Fruit fly (Drosophila melanogaster) whole organism, wandering third instar larva: ENCODE measurements around the gene Pmi.

Experiments used
- Abd-B ChIP-seq: fragments of >200 bp; optimal IDR thresholded peaks from 2 replicates; lab custom pipeline; 2017; ENCODE audit warnings: missing biosample characterization, missing genetic modification characterization
- CG32264 ChIP-seq: fragments of 200-800 bp; sonication (Bioruptor generic); optimal IDR thresholded peaks from 2 replicates; lab custom pipeline; 2016; ENCODE audit warnings: missing biosample characterization, missing genetic modification characterization
- CG9705 ChIP-seq: fragments of 200-800 bp; sonication (Bioruptor generic); optimal IDR thresholded peaks from 2 replicates; lab custom pipeline; 2018; ENCODE audit warnings: missing biosample characterization, mild to moderate bottlenecking, missing genetic modification characterization
- Dif ChIP-seq: fragments of 200-275, 200-300 bp; sonication (Bioruptor generic); optimal IDR thresholded peaks from 2 replicates; lab custom pipeline; 2018; ENCODE audit warnings: missing biosample characterization, missing genetic modification characterization; ENCODE audit not compliant: partially characterized antibody
- GATAd ChIP-seq: sonication (Bioruptor generic); optimal IDR thresholded peaks from 2 replicates; lab custom pipeline; 2016; ENCODE audit warnings: missing biosample characterization, missing genetic modification characterization
- Hnf4 ChIP-seq: fragments of 200-800 bp; sonication (Bioruptor generic); optimal IDR thresholded peaks from 2 replicates; lab custom pipeline; 2016; ENCODE audit warnings: missing biosample characterization, mild to moderate bottlenecking, missing genetic modification characterization
- Hr78 ChIP-seq: fragments of >200 bp; optimal IDR thresholded peaks from 2 replicates; lab custom pipeline; 2017; ENCODE audit warnings: missing biosample characterization, missing genetic modification characterization
- Hr83 ChIP-seq: fragments of 200-300 bp; sonication (Bioruptor generic); optimal IDR thresholded peaks from 2 replicates; lab custom pipeline; 2016; ENCODE audit warnings: missing biosample characterization, mild to moderate bottlenecking, missing genetic modification characterization, moderate library complexity; ENCODE audit not compliant: poor library complexity, severe bottlenecking
- Jra ChIP-seq: sonication (Bioruptor generic); optimal IDR thresholded peaks from 2 replicates; lab custom pipeline; 2016; ENCODE audit warnings: missing biosample characterization, missing genetic modification characterization
- Myc ChIP-seq: fragments of >200 bp; optimal IDR thresholded peaks from 2 replicates; lab custom pipeline; 2017
- N ChIP-seq: fragments of >200 bp; optimal IDR thresholded peaks from 2 replicates; lab custom pipeline; 2018; ENCODE audit warnings: missing biosample characterization, missing external identifiers, missing genetic modification characterization
- OdsH ChIP-seq: fragments of 200-800 bp; sonication (Bioruptor generic); optimal IDR thresholded peaks from 2 replicates; lab custom pipeline; 2016; ENCODE audit warnings: missing biosample characterization, mild to moderate bottlenecking, missing genetic modification characterization
- Rel ChIP-seq, 2 experiments: fragments of 200-800 bp; sonication (Bioruptor generic) in 1 of 2; optimal IDR thresholded peaks; 2 replicates in 1 of 2; 3 replicates in 1 of 2; lab custom pipeline; 2016 to 2019; ENCODE audit warnings: mild to moderate bottlenecking in 2 of 2, missing biosample characterization in 2 of 2, missing genetic modification characterization in 2 of 2, moderate library complexity in 1 of 2
- Sp1 ChIP-seq: fragments of 200-800 bp; sonication (Bioruptor generic); optimal IDR thresholded peaks from 3 replicates; lab custom pipeline; 2019; ENCODE audit warnings: missing biosample characterization, mild to moderate bottlenecking, missing genetic modification characterization, moderate library complexity
- brk ChIP-seq: fragments of 200-800 bp; sonication (Bioruptor generic); optimal IDR thresholded peaks from 2 replicates; lab custom pipeline; 2016; ENCODE audit warnings: missing biosample characterization, mild to moderate bottlenecking, missing genetic modification characterization
- dl ChIP-seq, 2 experiments: fragments of 175-275, 200-275 bp in 1 of 2; fragments of 200-275 bp in 1 of 2; sonication (Bioruptor generic); optimal IDR thresholded peaks; lab custom pipeline; 2018; ENCODE audit warnings: mild to moderate bottlenecking in 2 of 2, missing biosample characterization in 2 of 2, missing genetic modification characterization in 2 of 2, moderate library complexity in 2 of 2; ENCODE audit not compliant: partially characterized antibody in 2 of 2, insufficient read depth in 1 of 2
- dmrt93B ChIP-seq: fragments of 200-800 bp; sonication (Bioruptor generic); optimal IDR thresholded peaks from 2 replicates; lab custom pipeline; 2018; ENCODE audit warnings: missing biosample characterization, mild to moderate bottlenecking, missing genetic modification characterization
- dsf ChIP-seq: sonication (Bioruptor generic); optimal IDR thresholded peaks from 2 replicates; lab custom pipeline; 2016; ENCODE audit warnings: missing biosample characterization, missing genetic modification characterization, borderline replicate concordance
- ey ChIP-seq: fragments of 200-800 bp; sonication (Bioruptor generic); optimal IDR thresholded peaks from 2 replicates; lab custom pipeline; 2016; ENCODE audit warnings: missing biosample characterization, missing genetic modification characterization
- foxo ChIP-seq, 2 experiments: fragments of 200-800 bp; sonication (Bioruptor generic); optimal IDR thresholded peaks; 2 replicates in 1 of 2; 3 replicates in 1 of 2; lab custom pipeline; 2016 to 2017; ENCODE audit warnings: missing biosample characterization in 2 of 2, missing genetic modification characterization in 2 of 2
- fru ChIP-seq: fragments of 200-800 bp; sonication (Bioruptor generic); optimal IDR thresholded peaks from 3 replicates; lab custom pipeline; 2016; ENCODE audit warnings: missing biosample characterization, mild to moderate bottlenecking, missing genetic modification characterization
- h ChIP-seq: fragments of 200-800 bp; sonication (Bioruptor generic); optimal IDR thresholded peaks from 3 replicates; lab custom pipeline; 2016; ENCODE audit warnings: missing biosample characterization, mild to moderate bottlenecking, missing genetic modification characterization
- jim ChIP-seq: fragments of 175-275, 200-325 bp; sonication (Bioruptor generic); optimal IDR thresholded peaks from 2 replicates; lab custom pipeline; 2016; ENCODE audit warnings: missing biosample characterization, mild to moderate bottlenecking, missing genetic modification characterization
- lola ChIP-seq: fragments of >200 bp; optimal IDR thresholded peaks from 2 replicates; lab custom pipeline; 2017; ENCODE audit warnings: missing biosample characterization, missing genetic modification characterization
- psq ChIP-seq: fragments of 200-800 bp; sonication (Bioruptor generic); optimal IDR thresholded peaks from 3 replicates; lab custom pipeline; 2017; ENCODE audit warnings: missing biosample characterization, mild to moderate bottlenecking, missing genetic modification characterization, moderate library complexity
- rgr ChIP-seq: fragments of 200-800 bp; sonication (Bioruptor generic); optimal IDR thresholded peaks from 3 replicates; lab custom pipeline; 2016; ENCODE audit warnings: missing biosample characterization, mild to moderate bottlenecking, missing genetic modification characterization
- tai ChIP-seq: sonication (Bioruptor generic); optimal IDR thresholded peaks from 2 replicates; lab custom pipeline; 2016; ENCODE audit warnings: missing biosample characterization, missing genetic modification characterization
- usp ChIP-seq: fragments of >200 bp; optimal IDR thresholded peaks from 2 replicates; lab custom pipeline; 2017; ENCODE audit warnings: missing biosample characterization, missing genetic modification characterization
- woc ChIP-seq: sonication (Bioruptor generic); optimal IDR thresholded peaks from 2 replicates; lab custom pipeline; 2016; ENCODE audit warnings: missing biosample characterization, mild to moderate bottlenecking, missing genetic modification characterization

Gene Pmi

dm6 chr3L:5809642-5810279, 29.9 kb downstream of the Pmi start:
- TF ChIP-seq woc (GFP tag; lab: Kevin White, UChicago) = peak; percentile 8
- no peak for TF ChIP-seq N
- TF ChIP-seq foxo (GFP tag; optimal IDR thresholded peaks at IDR 0.05; lab: Kevin White, UChicago) = no peak
- no peak for TF ChIP-seq Rel (GFP tag; optimal IDR thresholded peaks at IDR 0.05; lab: Kevin White, UChicago)
- peak; percentile 16 for TF ChIP-seq Rel (tag; optimal IDR thresholded peaks at IDR 0.05; lab: Kevin White, UChicago)
- TF ChIP-seq OdsH (GFP tag; lab: Kevin White, UChicago) = peak; percentile 11
- peak; percentile 84 for TF ChIP-seq h (GFP tag; lab: Kevin White, UChicago)
- TF ChIP-seq psq (GFP tag; lab: Kevin White, UChicago) = no peak
- peak; percentile 15 for TF ChIP-seq rgr (GFP tag; lab: Kevin White, UChicago)
- TF ChIP-seq Hnf4 (GFP tag; lab: Kevin White, UChicago) = no peak
- TF ChIP-seq ey = no peak
- TF ChIP-seq, all 38 proteins: peak for 5

dm6 chr3L:5810633-5811341, 30.9 kb downstream of the Pmi start, which contains the start of the genes S6k and kri:
Gene S6k (minus strand): TSS chr3L:5810931.
Gene kri (plus strand): TSS chr3L:5810973.
- no peak for TF ChIP-seq tai (GFP tag; lab: Kevin White, UChicago)
- no peak for TF ChIP-seq CG9705 (GFP tag; lab: Kevin White, UChicago)
- TF ChIP-seq Abd-B (GFP tag; lab: Kevin White, UChicago) = no peak
- TF ChIP-seq dsf (GFP tag; lab: Kevin White, UChicago) = no peak
- TF ChIP-seq dmrt93B (GFP tag; lab: Kevin White, UChicago) = no peak
- peak; percentile 23 for TF ChIP-seq ey
- no peak for TF ChIP-seq dl (GFP tag; optimal IDR thresholded peaks at IDR 0.05; lab: Kevin White, UChicago; ENCODE audit: insufficient read depth in 1 of 2, partially characterized antibody in 2 of 2)
- TF ChIP-seq Myc = peak; percentile 22
- no peak for TF ChIP-seq Rel (GFP tag; optimal IDR thresholded peaks at IDR 0.05; lab: Kevin White, UChicago)
- peak; percentile 57 for TF ChIP-seq Rel (tag; optimal IDR thresholded peaks at IDR 0.05; lab: Kevin White, UChicago)
- no peak for TF ChIP-seq woc (GFP tag; lab: Kevin White, UChicago)
- peak in 1 of 2 experiments; percentile 15 for TF ChIP-seq foxo (GFP tag; optimal IDR thresholded peaks at IDR 0.05; lab: Kevin White, UChicago)
- TF ChIP-seq jim (GFP tag; lab: Kevin White, UChicago) = peak; percentile 28
- no peak for TF ChIP-seq psq (GFP tag; lab: Kevin White, UChicago)
- TF ChIP-seq lola (GFP tag; lab: Kevin White, UChicago) = no peak
- no peak for TF ChIP-seq rgr (GFP tag; lab: Kevin White, UChicago)
- peak; percentile 40 for TF ChIP-seq Sp1
- TF ChIP-seq fru = peak; percentile 44
- peak; percentile 86 for TF ChIP-seq h (GFP tag; lab: Kevin White, UChicago)
- no peak for TF ChIP-seq brk (GFP tag; lab: Kevin White, UChicago)
- TF ChIP-seq Hr83 = peak; percentile 88
- no peak for TF ChIP-seq GATAd (GFP tag; lab: Kevin White, UChicago)
- peak; percentile 57 for TF ChIP-seq Hnf4 (GFP tag; lab: Kevin White, UChicago)

- TF ChIP-seq Hr83 (no peak), Jra (GFP tag; lab: Kevin White, UChicago) (no peak), Rel (GFP tag; optimal IDR thresholded peaks at IDR 0.05; lab: Kevin White, UChicago) (no peak), Rel (tag; optimal IDR thresholded peaks at IDR 0.05; lab: Kevin White, UChicago) (no peak), Dif (GFP tag; lab: Kevin White, UChicago) (no peak), Sp1 (no peak), rgr (GFP tag; lab: Kevin White, UChicago) (no peak), usp (GFP tag; lab: Kevin White, UChicago) (no peak), dl (GFP tag; optimal IDR thresholded peaks at IDR 0.05; lab: Kevin White, UChicago; ENCODE audit: insufficient read depth in 1 of 2, partially characterized antibody in 2 of 2) (no peak), CG32264 (GFP tag; lab: Kevin White, UChicago) (no peak), Hr78 (GFP tag; lab: Kevin White, UChicago) (no peak), OdsH (GFP tag; lab: Kevin White, UChicago) (no peak), tai (GFP tag; lab: Kevin White, UChicago) (no peak), Hnf4 (GFP tag; lab: Kevin White, UChicago) (no peak), N (no peak), fru (no peak), ey (no peak), jim (GFP tag; lab: Kevin White, UChicago) (no peak), dsf (GFP tag; lab: Kevin White, UChicago) (no peak)
Observed at dm6 chr3L:5813016-5813415, 33.2 kb downstream of the Pmi start, which contains the start of gene mad2. Gene mad2 (minus strand): TSS chr3L:5813093.
